Worm (Caenorhabditis elegans) whole organism, late embryonic: ENCODE measurements around the gene srw-29.

ENCODE experiments used
- ama-1 ChIP-seq: fragments of 150-350 bp; optimal IDR thresholded peaks from 2 replicates; lab custom pipeline; 2014
- ceh-24 ChIP-seq: sonication (generic microtip); optimal IDR thresholded peaks from 2 replicates; lab custom pipeline; 2016; ENCODE audit warnings: mild to moderate bottlenecking, missing genetic modification characterization, missing compliant biosample characterization
- ceh-45 ChIP-seq: fragments of 200-800 bp; sonication (Bioruptor generic); IDR thresholded peaks from 2 replicates; pipeline ENCODE4 v1.3.6; 2022; ENCODE audit warnings: missing genetic modification reagents, missing genetic modification characterization, missing compliant biosample characterization
- nfya-1 ChIP-seq: sonication (generic microtip); optimal IDR thresholded peaks from 2 replicates; lab custom pipeline; 2017; ENCODE audit warnings: missing genetic modification characterization, mild to moderate bottlenecking, missing compliant biosample characterization, antibody characterized with exemption, moderate library complexity
- rnt-1 ChIP-seq: sonication (generic microtip); optimal IDR thresholded peaks from 2 replicates; lab custom pipeline; 2016; ENCODE audit warnings: missing genetic modification characterization, missing compliant biosample characterization

DNA sequence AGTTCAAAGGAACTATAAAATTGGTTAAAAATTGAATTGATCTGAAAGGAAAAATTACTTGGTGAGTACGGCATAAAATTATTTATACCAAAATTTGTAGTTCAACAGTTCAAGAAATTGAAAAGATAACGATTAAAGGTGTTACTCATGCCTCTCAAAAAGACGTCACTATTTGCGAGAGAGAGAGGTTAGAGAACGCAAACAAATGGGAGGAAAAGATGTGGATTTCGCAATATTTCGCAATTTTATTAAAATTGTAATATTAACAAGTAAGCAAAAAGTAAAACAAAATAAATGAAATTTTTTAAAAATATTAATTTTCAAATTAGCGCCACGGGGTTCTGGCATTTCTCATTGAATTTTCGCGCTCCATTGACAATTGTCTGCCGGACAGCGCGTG is 29.2 kb downstream of the srw-29 start, which contains the start of gene F13A7.11:
- TF ChIP-seq ama-1 (lab: Kevin White, UChicago) (no peak), ceh-24 (tag; lab: Kevin White, UChicago) (no peak), nfya-1 (tag; lab: Kevin White, UChicago) (no peak), rnt-1 (tag; lab: Kevin White, UChicago) (no peak), ceh-45 (GFP tag; lab: Robert Waterston, UW) (no peak)
